Comparison of ENCODE assay signal across 1 fruit fly cellular context in genomic region chrX:2790055-2790617, dm6.
A peak's percentile ranks its signal among the peaks of the same experiment; 100 is the strongest.
TF ChIP-seq lines count a peak whose summit lies in the region.

Gene CG32795, minus strand, starts transcription at chrX:2790567.

TF ChIP-seq in whole organism, embryonic, 481 proteins besides CTCF, POLR2A, EP300 and RAD21 (continued from another document):
- peak; percentile 49 for TF ChIP-seq CG2678 (tag; optimal IDR thresholded peaks at IDR 0.05; lab: Kevin White, UChicago)
- peak; percentile 19 for TF ChIP-seq CG2116 (GFP tag; optimal IDR thresholded peaks at IDR 0.05; lab: Kevin White, UChicago)
- no peak for TF ChIP-seq Hand (GFP tag; optimal IDR thresholded peaks at IDR 0.05; lab: Kevin White, UChicago)
- no peak for TF ChIP-seq CG4820 (GFP tag; optimal IDR thresholded peaks at IDR 0.05; lab: Kevin White, UChicago)
- TF ChIP-seq CG4360 (GFP tag; IDR thresholded peaks at IDR 0.05; lab: Robert Waterston, UW), result no peak
- TF ChIP-seq tap (tag; optimal IDR thresholded peaks at IDR 0.05; lab: Kevin White, UChicago), result no peak
- peak; percentile 47 for TF ChIP-seq Fer1 (GFP tag; optimal IDR thresholded peaks at IDR 0.05; lab: Kevin White, UChicago)
- no peak for TF ChIP-seq CG7357 (GFP tag; IDR thresholded peaks at IDR 0.05; lab: Robert Waterston, UW)
- TF ChIP-seq CG8478 (optimal IDR thresholded peaks at IDR 0.05; lab: Kevin White, UChicago), result no peak
- no peak for TF ChIP-seq Ravus (GFP tag; IDR thresholded peaks at IDR 0.05; lab: Robert Waterston, UW)
- peak; percentile 37; the same call in 1 of the 3 replicates for TF ChIP-seq CG34224 (GFP tag; IDR thresholded peaks at IDR 0.05; lab: Robert Waterston, UW; ENCODE audit: partially characterized antibody)
- no peak for TF ChIP-seq CG9609 (GFP tag; optimal IDR thresholded peaks at IDR 0.05; lab: Kevin White, UChicago)
- peak; percentile 28 for TF ChIP-seq exex (tag; optimal IDR thresholded peaks at IDR 0.05; lab: Kevin White, UChicago)
- no peak for TF ChIP-seq ken (GFP tag; IDR thresholded peaks at IDR 0.05; lab: Robert Waterston, UW)
- TF ChIP-seq run (tag; optimal IDR thresholded peaks at IDR 0.05; lab: Kevin White, UChicago), result no peak
- TF ChIP-seq Sry-β (GFP tag; optimal IDR thresholded peaks at IDR 0.05; lab: Kevin White, UChicago), result peak; percentile 80
- no peak for TF ChIP-seq pb (GFP tag; optimal IDR thresholded peaks at IDR 0.05; lab: Kevin White, UChicago)
- no peak for TF ChIP-seq CG17568 (GFP tag; optimal IDR thresholded peaks at IDR 0.05; lab: Kevin White, UChicago)
- TF ChIP-seq Sox100B (GFP tag; optimal IDR thresholded peaks at IDR 0.05; lab: Kevin White, UChicago), result peak; percentile 26
- no peak for TF ChIP-seq nau (GFP tag; optimal IDR thresholded peaks at IDR 0.05; lab: Kevin White, UChicago)
- TF ChIP-seq CG18599 (GFP tag; optimal IDR thresholded peaks at IDR 0.05; lab: Kevin White, UChicago), result no peak
- no peak for TF ChIP-seq ham (GFP tag; IDR thresholded peaks at IDR 0.05; lab: Robert Waterston, UW)
- TF ChIP-seq CG17802 (tag; optimal IDR thresholded peaks at IDR 0.05; lab: Kevin White, UChicago), result no peak
- TF ChIP-seq CG1832 (GFP tag; optimal IDR thresholded peaks at IDR 0.05; lab: Kevin White, UChicago), result no peak
- TF ChIP-seq scrt (GFP tag; optimal IDR thresholded peaks at IDR 0.05; lab: Kevin White, UChicago), result no peak
- TF ChIP-seq CG7928 (GFP tag; optimal IDR thresholded peaks at IDR 0.05; lab: Kevin White, UChicago), result peak; percentile 56
- no peak for TF ChIP-seq pnt (GFP tag; optimal IDR thresholded peaks at IDR 0.05; lab: Kevin White, UChicago)
- TF ChIP-seq CG8089 (GFP tag; optimal IDR thresholded peaks at IDR 0.05; lab: Kevin White, UChicago), result no peak
- TF ChIP-seq Gug (GFP tag; IDR thresholded peaks at IDR 0.05; lab: Robert Waterston, UW), result no peak
- TF ChIP-seq ranshi (GFP tag; IDR thresholded peaks at IDR 0.05; lab: Robert Waterston, UW), result no peak
- no peak for TF ChIP-seq sisA (GFP tag; IDR thresholded peaks at IDR 0.05; lab: Robert Waterston, UW)
- TF ChIP-seq CG4424 (GFP tag; optimal IDR thresholded peaks at IDR 0.05; lab: Kevin White, UChicago), result peak; percentile 35
- TF ChIP-seq B-H1 (GFP tag; IDR thresholded peaks at IDR 0.05; lab: Robert Waterston, UW), result no peak
- TF ChIP-seq prd (optimal IDR thresholded peaks at IDR 0.05; lab: Kevin White, UChicago), result no peak
- TF ChIP-seq prd (GFP tag; IDR thresholded peaks at IDR 0.05; lab: Robert Waterston, UW), result no peak
- peak; percentile 57 for TF ChIP-seq CG12659 (GFP tag; optimal IDR thresholded peaks at IDR 0.05; lab: Kevin White, UChicago)
- no peak for TF ChIP-seq ase (GFP tag; IDR thresholded peaks at IDR 0.05; lab: Robert Waterston, UW)
- TF ChIP-seq CG12236 (GFP tag; optimal IDR thresholded peaks at IDR 0.05; lab: Kevin White, UChicago), result no peak
- no peak for TF ChIP-seq Side (GFP tag; optimal IDR thresholded peaks at IDR 0.05; lab: Kevin White, UChicago)
- no peak for TF ChIP-seq Spps (tag; optimal IDR thresholded peaks at IDR 0.05; lab: Kevin White, UChicago)
- TF ChIP-seq vnd (GFP tag; IDR thresholded peaks at IDR 0.05; lab: Robert Waterston, UW; ENCODE audit: partially characterized antibody), result no peak
- no peak for TF ChIP-seq CG10431 (GFP tag; optimal IDR thresholded peaks at IDR 0.05; lab: Kevin White, UChicago)
- TF ChIP-seq CG16813 (GFP tag; IDR thresholded peaks at IDR 0.05; lab: Robert Waterston, UW; ENCODE audit: partially characterized antibody), result no peak
- no peak for TF ChIP-seq Abd-B (GFP tag; optimal IDR thresholded peaks at IDR 0.05; lab: Kevin White, UChicago)
- peak; percentile 13 for TF ChIP-seq Lhr (GFP tag; optimal IDR thresholded peaks at IDR 0.05; lab: Kevin White, UChicago)
- TF ChIP-seq Chrac-16 (GFP tag; optimal IDR thresholded peaks at IDR 0.05; lab: Kevin White, UChicago), result no peak
- TF ChIP-seq gro (GFP tag; optimal IDR thresholded peaks at IDR 0.05; lab: Kevin White, UChicago), result no peak
- TF ChIP-seq Ets65A (GFP tag; lab: Kevin White, UChicago), result no peak
- no peak for TF ChIP-seq CG3407 (GFP tag; optimal IDR thresholded peaks at IDR 0.05; lab: Kevin White, UChicago)
- TF ChIP-seq CG18619 (GFP tag; optimal IDR thresholded peaks at IDR 0.05; lab: Kevin White, UChicago), result no peak
- TF ChIP-seq Poxn (GFP tag; IDR thresholded peaks at IDR 0.05; lab: Robert Waterston, UW), result no peak
- no peak for TF ChIP-seq crc (GFP tag; optimal IDR thresholded peaks at IDR 0.05; lab: Kevin White, UChicago)
- TF ChIP-seq HHEX (GFP tag; optimal IDR thresholded peaks at IDR 0.05; lab: Kevin White, UChicago), result no peak
- TF ChIP-seq CG5180 (GFP tag; optimal IDR thresholded peaks at IDR 0.05; lab: Kevin White, UChicago), result peak; percentile 57
- no peak for TF ChIP-seq CG15601 (tag; optimal IDR thresholded peaks at IDR 0.05; lab: Kevin White, UChicago)
- TF ChIP-seq kni (GFP tag; optimal IDR thresholded peaks at IDR 0.05; lab: Kevin White, UChicago), result no peak
- no peak for TF ChIP-seq CG7987 (GFP tag; optimal IDR thresholded peaks at IDR 0.05; lab: Kevin White, UChicago)
- TF ChIP-seq nerfin-1 (tag; optimal IDR thresholded peaks at IDR 0.05; lab: Kevin White, UChicago), result no peak
- TF ChIP-seq Eip74EF (GFP tag; optimal IDR thresholded peaks at IDR 0.05; lab: Kevin White, UChicago), result peak in 1 of 2 experiments; percentile 63
- TF ChIP-seq tgo (GFP tag; IDR thresholded peaks at IDR 0.05; lab: Robert Waterston, UW), result no peak
- TF ChIP-seq gsb (GFP tag; IDR thresholded peaks at IDR 0.05; lab: Robert Waterston, UW), result no peak
- peak; percentile 44 for TF ChIP-seq chn (GFP tag; optimal IDR thresholded peaks at IDR 0.05; lab: Kevin White, UChicago)
- peak; percentile 38 for TF ChIP-seq Tbp (GFP tag; optimal IDR thresholded peaks at IDR 0.05; lab: Kevin White, UChicago)
- TF ChIP-seq dmrt11E (tag; optimal IDR thresholded peaks at IDR 0.05; lab: Kevin White, UChicago), result peak; percentile 26
- no peak for TF ChIP-seq danr (GFP tag; IDR thresholded peaks at IDR 0.05; lab: Robert Waterston, UW)
- TF ChIP-seq CG17361 (GFP tag; IDR thresholded peaks at IDR 0.05; lab: Robert Waterston, UW), result no peak
- peak; percentile 23 for TF ChIP-seq cad (GFP tag; optimal IDR thresholded peaks at IDR 0.05; lab: Kevin White, UChicago)
- peak; percentile 34 for TF ChIP-seq pros (GFP tag; optimal IDR thresholded peaks at IDR 0.05; lab: Kevin White, UChicago)
- TF ChIP-seq Antp (GFP tag; optimal IDR thresholded peaks at IDR 0.05; lab: Kevin White, UChicago), result no peak
- no peak for TF ChIP-seq CG43689 (GFP tag; IDR thresholded peaks at IDR 0.05; lab: Robert Waterston, UW)
- no peak for TF ChIP-seq CG13296 (GFP tag; optimal IDR thresholded peaks at IDR 0.05; lab: Kevin White, UChicago)
- no peak for TF ChIP-seq CG12299 (tag; optimal IDR thresholded peaks at IDR 0.05; lab: Kevin White, UChicago)
- TF ChIP-seq toy (GFP tag; IDR thresholded peaks at IDR 0.05; lab: Robert Waterston, UW), result no peak
- TF ChIP-seq tio (GFP tag; optimal IDR thresholded peaks at IDR 0.05; lab: Kevin White, UChicago), result no peak
- peak in 1 of 2 experiments; percentile 85 for TF ChIP-seq Hr78 (GFP tag; optimal IDR thresholded peaks at IDR 0.05; lab: Kevin White, UChicago)
- TF ChIP-seq en (GFP tag; optimal IDR thresholded peaks at IDR 0.05; lab: Kevin White, UChicago), result no peak
- TF ChIP-seq Awh (GFP tag; IDR thresholded peaks at IDR 0.05; lab: Robert Waterston, UW), result no peak
- TF ChIP-seq inv (GFP tag; IDR thresholded peaks at IDR 0.05; lab: Robert Waterston, UW; ENCODE audit: partially characterized antibody), result no peak; the same call in 1 of the 2 replicates
- TF ChIP-seq cwo (GFP tag; optimal IDR thresholded peaks at IDR 0.05; lab: Kevin White, UChicago), result peak; percentile 1
- no peak for TF ChIP-seq dimm (GFP tag; IDR thresholded peaks at IDR 0.05; lab: Robert Waterston, UW)
- TF ChIP-seq PHDP (tag; optimal IDR thresholded peaks at IDR 0.05; lab: Kevin White, UChicago), result peak; percentile 25
- peak; percentile 23 for TF ChIP-seq CG11504 (tag; optimal IDR thresholded peaks at IDR 0.05; lab: Kevin White, UChicago)
- no peak for TF ChIP-seq CG31388 (GFP tag; optimal IDR thresholded peaks at IDR 0.05; lab: Kevin White, UChicago)
- TF ChIP-seq tx (GFP tag; optimal IDR thresholded peaks at IDR 0.05; lab: Kevin White, UChicago), result no peak
- TF ChIP-seq CG3065 (GFP tag; optimal IDR thresholded peaks at IDR 0.05; lab: Kevin White, UChicago), result no peak
- TF ChIP-seq CG13287 (GFP tag; IDR thresholded peaks at IDR 0.05; lab: Robert Waterston, UW; ENCODE audit: partially characterized antibody), result peak; percentile 55; the same call in 1 of the 2 replicates
- TF ChIP-seq Drgx (GFP tag; IDR thresholded peaks at IDR 0.05; lab: Robert Waterston, UW), result no peak
- TF ChIP-seq gce (GFP tag; IDR thresholded peaks at IDR 0.05; lab: Robert Waterston, UW), result no peak
- no peak for TF ChIP-seq nerfin-2 (GFP tag; IDR thresholded peaks at IDR 0.05; lab: Robert Waterston, UW; ENCODE audit: partially characterized antibody)
- no peak for TF ChIP-seq CG15269 (tag; optimal IDR thresholded peaks at IDR 0.05; lab: Kevin White, UChicago)
- TF ChIP-seq cas (GFP tag; IDR thresholded peaks at IDR 0.05; lab: Robert Waterston, UW), result no peak
- no peak for TF ChIP-seq MBD-R2 (GFP tag; IDR thresholded peaks at IDR 0.05; lab: Robert Waterston, UW)
- no peak for TF ChIP-seq shn (GFP tag; optimal IDR thresholded peaks at IDR 0.05; lab: Kevin White, UChicago)
- no peak for TF ChIP-seq CG3847 (GFP tag; IDR thresholded peaks at IDR 0.05; lab: Robert Waterston, UW)
- TF ChIP-seq psq (GFP tag; optimal IDR thresholded peaks at IDR 0.05; lab: Kevin White, UChicago), result no peak
- TF ChIP-seq crp (GFP tag; optimal IDR thresholded peaks at IDR 0.05; lab: Kevin White, UChicago), result no peak
- peak; percentile 10 for TF ChIP-seq nom (GFP tag; optimal IDR thresholded peaks at IDR 0.05; lab: Kevin White, UChicago)
- no peak for TF ChIP-seq her (GFP tag; optimal IDR thresholded peaks at IDR 0.05; lab: Kevin White, UChicago)
- no peak for TF ChIP-seq ems (GFP tag; optimal IDR thresholded peaks at IDR 0.05; lab: Kevin White, UChicago)
- no peak for TF ChIP-seq CG42726 (GFP tag; IDR thresholded peaks at IDR 0.05; lab: Robert Waterston, UW; ENCODE audit: partially characterized antibody)
- peak; percentile 37 for TF ChIP-seq sd (tag; optimal IDR thresholded peaks at IDR 0.05; lab: Kevin White, UChicago)
- no peak for TF ChIP-seq CG6854 (GFP tag; optimal IDR thresholded peaks at IDR 0.05; lab: Kevin White, UChicago)
- TF ChIP-seq fd64A (GFP tag; optimal IDR thresholded peaks at IDR 0.05; lab: Kevin White, UChicago), result no peak
- TF ChIP-seq Trl (optimal IDR thresholded peaks at IDR 0.05; lab: Kevin White, UChicago), result peak in 1 of 2 experiments; percentile 77
- TF ChIP-seq Trl (GFP tag; optimal IDR thresholded peaks at IDR 0.05; lab: Kevin White, UChicago), result no peak
- no peak for TF ChIP-seq rib (GFP tag; IDR thresholded peaks at IDR 0.05; lab: Robert Waterston, UW)
- no peak for TF ChIP-seq sc (optimal IDR thresholded peaks at IDR 0.05; lab: Kevin White, UChicago)
- no peak for TF ChIP-seq sc (GFP tag; optimal IDR thresholded peaks at IDR 0.05; lab: Kevin White, UChicago)
- TF ChIP-seq CG8924 (tag; optimal IDR thresholded peaks at IDR 0.05; lab: Kevin White, UChicago), result peak; percentile 45
- TF ChIP-seq zen2 (GFP tag; IDR thresholded peaks at IDR 0.05; lab: Robert Waterston, UW; ENCODE audit: partially characterized antibody), result peak; percentile 74; the same call in 2 of the 3 replicates
- TF ChIP-seq CG15514 (GFP tag; optimal IDR thresholded peaks at IDR 0.05; lab: Kevin White, UChicago), result peak; percentile 100
- TF ChIP-seq bcd (GFP tag; optimal IDR thresholded peaks at IDR 0.05; lab: Kevin White, UChicago), result no peak
- no peak for TF ChIP-seq Adf1 (GFP tag; IDR thresholded peaks at IDR 0.05; lab: Robert Waterston, UW)
- no peak for TF ChIP-seq Xbp1 (GFP tag; optimal IDR thresholded peaks at IDR 0.05; lab: Kevin White, UChicago)
- TF ChIP-seq sim (GFP tag; IDR thresholded peaks at IDR 0.05; lab: Robert Waterston, UW), result no peak
- no peak for TF ChIP-seq Rfx (GFP tag; IDR thresholded peaks at IDR 0.05; lab: Robert Waterston, UW)
- TF ChIP-seq CG10565 (GFP tag; optimal IDR thresholded peaks at IDR 0.05; lab: Kevin White, UChicago), result no peak
- TF ChIP-seq lov (optimal IDR thresholded peaks at IDR 0.05; lab: Kevin White, UChicago), result no peak
- no peak for TF ChIP-seq lov (GFP tag; IDR thresholded peaks at IDR 0.05; lab: Robert Waterston, UW)
- TF ChIP-seq CG30020 (tag; optimal IDR thresholded peaks at IDR 0.05; lab: Kevin White, UChicago), result peak; percentile 26
TF ChIP-seq in whole organism, embryonic: peak in this region for 98.
